Fruit fly (Drosophila melanogaster) whole organism, embryonic: ENCODE measurements around the gene mxc.

Source experiments
- BEAF-32 ChIP-seq: fragments of 200-800 bp; sonication (Bioruptor generic); optimal IDR thresholded peaks from 3 replicates; lab custom pipeline; 2017; ENCODE audit warnings: missing biosample characterization, missing genetic modification characterization, mild to moderate bottlenecking, moderate library complexity, missing genetic modification reagents
- CG10147 ChIP-seq: fragments of 200-800 bp; sonication (Bioruptor generic); optimal IDR thresholded peaks from 2 replicates; lab custom pipeline; 2019; ENCODE audit warnings: missing biosample characterization, mild to moderate bottlenecking, missing genetic modification characterization, moderate library complexity
- CG12155 ChIP-seq: fragments of 200-800 bp; sonication (Bioruptor generic); optimal IDR thresholded peaks from 3 replicates; lab custom pipeline; 2016; ENCODE audit warnings: missing biosample characterization, missing genetic modification characterization
- CG12236 ChIP-seq: fragments of 200-800 bp; sonication (Bioruptor generic); optimal IDR thresholded peaks from 2 replicates; lab custom pipeline; 2016; ENCODE audit warnings: missing biosample characterization, missing genetic modification characterization
- CG14050 ChIP-seq: fragments of 200-800 bp; sonication (Bioruptor generic); IDR thresholded peaks from 3 replicates; pipeline ENCODE4 v1.3.6; 2022; ENCODE audit warnings: missing biosample characterization, missing genetic modification characterization
- CG15011 ChIP-seq: fragments of 200-800 bp; sonication (Bioruptor generic); optimal IDR thresholded peaks from 3 replicates; lab custom pipeline; 2018; ENCODE audit warnings: missing biosample characterization, mild to moderate bottlenecking, missing genetic modification characterization
- CG15601 ChIP-seq: fragments of 200-800 bp; sonication (Bioruptor generic); optimal IDR thresholded peaks from 3 replicates; lab custom pipeline; 2019; ENCODE audit warnings: missing biosample characterization, mild to moderate bottlenecking, missing genetic modification characterization, moderate library complexity
- CG18011 ChIP-seq: fragments of 200-800 bp; sonication (Bioruptor generic); optimal IDR thresholded peaks from 2 replicates; lab custom pipeline; 2017; ENCODE audit warnings: missing biosample characterization, missing genetic modification characterization, mild to moderate bottlenecking, moderate library complexity, missing genotype
- CG2116 ChIP-seq: fragments of 200-800 bp; sonication (Bioruptor generic); optimal IDR thresholded peaks from 3 replicates; lab custom pipeline; 2018; ENCODE audit warnings: missing biosample characterization, mild to moderate bottlenecking, missing genetic modification characterization
- CG2875 ChIP-seq: fragments of 200-800 bp; sonication (Bioruptor generic); optimal IDR thresholded peaks from 2 replicates; lab custom pipeline; 2017; ENCODE audit warnings: missing biosample characterization, mild to moderate bottlenecking, missing genetic modification characterization, missing genetic modification reagents
- CG30020 ChIP-seq: fragments of 200-800 bp; optimal IDR thresholded peaks from 2 replicates; lab custom pipeline; 2019; ENCODE audit warnings: missing biosample characterization, mild to moderate bottlenecking, missing genetic modification characterization, moderate library complexity
- CG34376 ChIP-seq: fragments of 200-800 bp; sonication (Bioruptor generic); optimal IDR thresholded peaks from 2 replicates; lab custom pipeline; 2018; ENCODE audit warnings: missing biosample characterization, mild to moderate bottlenecking, missing genetic modification characterization
- CG3995 ChIP-seq: fragments of 200-800 bp; sonication (Bioruptor generic); optimal IDR thresholded peaks from 3 replicates; lab custom pipeline; 2016; ENCODE audit warnings: missing biosample characterization, missing genetic modification characterization
- CG4617 ChIP-seq: fragments of 200-800 bp; sonication (Bioruptor generic); optimal IDR thresholded peaks from 3 replicates; lab custom pipeline; 2016; ENCODE audit warnings: missing biosample characterization, missing genetic modification characterization, borderline replicate concordance
- CG6254 ChIP-seq: fragments of 200-800 bp; sonication (Bioruptor generic); optimal IDR thresholded peaks from 3 replicates; lab custom pipeline; 2017; ENCODE audit warnings: mild to moderate bottlenecking, missing biosample characterization, missing genetic modification reagents, missing genetic modification characterization
- CG6854 ChIP-seq: fragments of 200-800 bp; sonication (Bioruptor generic); optimal IDR thresholded peaks from 3 replicates; lab custom pipeline; 2017; ENCODE audit warnings: missing biosample characterization, mild to moderate bottlenecking, missing genetic modification characterization
- CG7372 ChIP-seq: fragments of 200-800 bp; sonication (Bioruptor generic); IDR thresholded peaks from 2 replicates; pipeline ENCODE4 v1.3.6; 2022; ENCODE audit warnings: missing biosample characterization, missing genetic modification characterization
- CG8924 ChIP-seq: fragments of 200-800 bp; optimal IDR thresholded peaks from 3 replicates; lab custom pipeline; 2019; ENCODE audit warnings: missing biosample characterization, mild to moderate bottlenecking, missing genetic modification characterization, moderate library complexity
- CG9797 ChIP-seq: fragments of 200-800 bp; sonication (Bioruptor generic); optimal IDR thresholded peaks from 3 replicates; lab custom pipeline; 2018; ENCODE audit warnings: missing biosample characterization, mild to moderate bottlenecking, missing genetic modification characterization
- CG9817 ChIP-seq: fragments of 200-800 bp; sonication (Bioruptor generic); optimal IDR thresholded peaks from 2 replicates; lab custom pipeline; 2018; ENCODE audit warnings: missing biosample characterization, mild to moderate bottlenecking, missing genetic modification characterization, moderate library complexity
- E2f2 ChIP-seq: fragments of 200-800 bp; sonication (Bioruptor generic); IDR thresholded peaks from 2 replicates; pipeline ENCODE4 v1.3.6; 2022; ENCODE audit warnings: missing biosample characterization, missing genetic modification characterization
- Eip74EF ChIP-seq, 2 experiments: fragments of 200-800 bp in 1 of 2; fragments of >200 bp in 1 of 2; sonication (Bioruptor generic) in 1 of 2; optimal IDR thresholded peaks; 2 replicates each; lab custom pipeline; 2017 to 2019; ENCODE audit warnings: missing biosample characterization in 2 of 2, missing genetic modification characterization in 2 of 2, mild to moderate bottlenecking in 1 of 2, moderate library complexity in 1 of 2
- Elba2 ChIP-seq: fragments of 200-800 bp; sonication (Bioruptor generic); optimal IDR thresholded peaks from 3 replicates; lab custom pipeline; 2016; ENCODE audit warnings: missing biosample characterization, missing genetic modification characterization
- H2.0 ChIP-seq: fragments of 200-800 bp; sonication (Bioruptor generic); IDR thresholded peaks from 2 replicates; pipeline ENCODE4 v1.3.6; 2022; ENCODE audit warnings: missing biosample characterization, missing genetic modification characterization
- HLH4C ChIP-seq: fragments of 200-800 bp; sonication (Bioruptor generic); IDR thresholded peaks from 3 replicates; pipeline ENCODE4 v1.3.6; 2022; ENCODE audit warnings: missing biosample characterization, missing genetic modification characterization; ENCODE audit not compliant: partially characterized antibody
- HmgZ ChIP-seq: fragments of 200-800 bp; sonication (Bioruptor generic); optimal IDR thresholded peaks from 2 replicates; lab custom pipeline; 2018; ENCODE audit warnings: missing biosample characterization, mild to moderate bottlenecking, missing genetic modification characterization
- Hr78 ChIP-seq, 2 experiments: fragments of 200-800 bp in 1 of 2; fragments of >200 bp in 1 of 2; sonication (Bioruptor generic) in 1 of 2; optimal IDR thresholded peaks; 2 replicates each; lab custom pipeline; 2017 to 2019; ENCODE audit warnings: missing biosample characterization in 2 of 2, missing genetic modification characterization in 2 of 2, mild to moderate bottlenecking in 1 of 2, moderate library complexity in 1 of 2
- Med ChIP-seq: fragments of 200-800 bp; sonication (Bioruptor generic); peaks from one replicate; lab custom pipeline; 2016; ENCODE audit warnings: missing biosample characterization, missing genetic modification characterization, mild to moderate bottlenecking, inconsistent platforms, moderate library complexity
- Optix ChIP-seq: fragments of 200-800 bp; sonication (Bioruptor generic); IDR thresholded peaks from 3 replicates; pipeline ENCODE4 v1.3.6; 2022; ENCODE audit warnings: missing biosample characterization, missing genetic modification characterization
- Scr ChIP-seq: fragments of 200-800 bp; sonication (Bioruptor generic); IDR thresholded peaks from 2 replicates; pipeline ENCODE4 v1.3.6; 2022; ENCODE audit warnings: missing biosample characterization, missing genetic modification characterization; ENCODE audit not compliant: partially characterized antibody
- Sin3A ChIP-seq: fragments of >200 bp; optimal IDR thresholded peaks from 2 replicates; lab custom pipeline; 2018
- Vsx1 ChIP-seq: fragments of 200-800 bp; sonication (Bioruptor generic); optimal IDR thresholded peaks from 2 replicates; lab custom pipeline; 2017; ENCODE audit warnings: missing biosample characterization, mild to moderate bottlenecking, missing genetic modification characterization, missing genetic modification reagents
- YL-1 ChIP-seq: fragments of 200-800 bp; sonication (Bioruptor generic); optimal IDR thresholded peaks from 3 replicates; lab custom pipeline; 2017; ENCODE audit warnings: missing biosample characterization, mild to moderate bottlenecking, missing genetic modification characterization
- amos ChIP-seq: fragments of 200-800 bp; sonication (Bioruptor generic); IDR thresholded peaks from 2 replicates; pipeline ENCODE4 v1.3.6; 2022; ENCODE audit warnings: missing biosample characterization, missing genetic modification characterization; ENCODE audit not compliant: partially characterized antibody
- ase ChIP-seq: fragments of 200-800 bp; sonication (Bioruptor generic); IDR thresholded peaks from 3 replicates; pipeline ENCODE4 v1.3.6; 2022; ENCODE audit warnings: missing biosample characterization, missing genetic modification characterization
- ci ChIP-seq: fragments of 200-800 bp; sonication (Bioruptor generic); IDR thresholded peaks from 3 replicates; pipeline ENCODE4 v1.3.6; 2022; ENCODE audit warnings: missing biosample characterization, missing genetic modification characterization
- crol ChIP-seq: fragments of 200-800 bp; sonication (Bioruptor generic); IDR thresholded peaks from 2 replicates; pipeline ENCODE4 v1.3.6; 2022; ENCODE audit warnings: missing biosample characterization, missing genetic modification characterization
- crp ChIP-seq, 2 experiments: fragments of 200-800 bp; sonication (Bioruptor generic); optimal IDR thresholded peaks; 2 replicates in 1 of 2; 3 replicates in 1 of 2; lab custom pipeline; 2017; ENCODE audit warnings: missing biosample characterization in 2 of 2, missing genetic modification characterization in 2 of 2, mild to moderate bottlenecking in 1 of 2, moderate library complexity in 1 of 2
- fu2 ChIP-seq: fragments of 200-800 bp; sonication (Bioruptor generic); optimal IDR thresholded peaks from 2 replicates; lab custom pipeline; 2016; ENCODE audit warnings: missing biosample characterization, missing genetic modification characterization
- gfzf ChIP-seq: fragments of 200-800 bp; sonication (Bioruptor generic); optimal IDR thresholded peaks from 2 replicates; lab custom pipeline; 2016; ENCODE audit warnings: missing biosample characterization, mild to moderate bottlenecking, missing genetic modification characterization, moderate library complexity
- gsb ChIP-seq: fragments of 200-800 bp; sonication (Bioruptor generic); IDR thresholded peaks from 2 replicates; pipeline ENCODE4 v1.3.6; 2022; ENCODE audit warnings: missing biosample characterization, missing genetic modification characterization
- hbn ChIP-seq: fragments of 200-800 bp; sonication (Bioruptor generic); IDR thresholded peaks from 2 replicates; pipeline ENCODE4 v1.3.6; 2022; ENCODE audit warnings: missing biosample characterization, missing genetic modification characterization; ENCODE audit not compliant: partially characterized antibody
- nerfin-1 ChIP-seq: fragments of 200-800 bp; sonication (Bioruptor generic); optimal IDR thresholded peaks from 3 replicates; lab custom pipeline; 2019; ENCODE audit warnings: missing biosample characterization, mild to moderate bottlenecking, missing genetic modification characterization, moderate library complexity
- sens ChIP-seq: fragments of 200-800 bp; sonication (Bioruptor generic); peaks from one replicate; lab custom pipeline; 2016; ENCODE audit warnings: missing biosample characterization, missing genetic modification characterization
- slp2 ChIP-seq: fragments of 200-800 bp; sonication (Bioruptor generic); optimal IDR thresholded peaks from 2 replicates; lab custom pipeline; 2016; ENCODE audit warnings: missing biosample characterization, missing genetic modification characterization
- sug ChIP-seq: fragments of 200-800 bp; optimal IDR thresholded peaks from 2 replicates; lab custom pipeline; 2019; ENCODE audit warnings: missing biosample characterization, mild to moderate bottlenecking, missing genetic modification characterization, moderate library complexity
- unc-4 ChIP-seq: fragments of 200-800 bp; sonication (Bioruptor generic); IDR thresholded peaks from 2 replicates; pipeline ENCODE4 v1.3.6; 2022; ENCODE audit warnings: missing biosample characterization, missing genetic modification characterization; ENCODE audit not compliant: partially characterized antibody

The mxc gene

dm6 chrX:9247171-9247783 is 4.0 kb upstream of the mxc start, which contains the start of the genes amx and Dsor1 (continued):
- TF ChIP-seq crp (GFP tag; optimal IDR thresholded peaks at IDR 0.05; lab: Kevin White, UChicago) (peak in 1 of 2 experiments; percentile 56), CG3995 (GFP tag; lab: Kevin White, UChicago) (peak; percentile 37), unc-4 (GFP tag; lab: Robert Waterston, UW) (no peak), BEAF-32 (GFP tag; lab: Kevin White, UChicago) (peak; percentile 39), gfzf (peak; percentile 87), CG4617 (GFP tag; lab: Kevin White, UChicago) (peak; percentile 62), HmgZ (tag; lab: Kevin White, UChicago) (peak; percentile 9), ase (GFP tag; lab: Robert Waterston, UW) (no peak), sug (tag; lab: Kevin White, UChicago) (peak; percentile 5), crol (peak; percentile 99), gsb (GFP tag; lab: Robert Waterston, UW) (no peak), sens (GFP tag; lab: Kevin White, UChicago) (peak; percentile 72), CG18011 (no peak), CG2116 (GFP tag; lab: Kevin White, UChicago) (peak; percentile 31), slp2 (GFP tag; lab: Kevin White, UChicago) (no peak), nerfin-1 (tag; lab: Kevin White, UChicago) (peak; percentile 36), CG12236 (no peak), CG7372 (GFP tag; lab: Robert Waterston, UW) (no peak), Sin3A (lab: Kevin White, UChicago) (peak; percentile 52), fu2 (GFP tag; lab: Kevin White, UChicago) (no peak), CG9797 (GFP tag; lab: Kevin White, UChicago) (peak; percentile 77), Med (GFP tag; lab: Kevin White, UChicago) (peak; percentile 57), Scr (peak; percentile 33; the same call in 1 of the 2 replicates), Elba2 (GFP tag; lab: Kevin White, UChicago) (peak; percentile 7), E2f2 (GFP tag; lab: Robert Waterston, UW) (peak; percentile 24; the same call in 1 of the 2 replicates), CG30020 (tag; lab: Kevin White, UChicago) (peak; percentile 7), YL-1 (GFP tag; lab: Kevin White, UChicago) (peak; percentile 43)

- no peak for TF ChIP-seq CG12155
- TF ChIP-seq Hr78 (GFP tag; optimal IDR thresholded peaks at IDR 0.05; lab: Kevin White, UChicago) = no peak
Measured at dm6 chrX:9236485-9236884, 6.8 kb downstream of the mxc start, which contains the start of gene Ir8a. TSS of gene Ir8a (minus strand) at chrX:9236585.

dm6 chrX:9232199-9232598 is 11.1 kb downstream of the mxc start, which contains the start of gene CG12121:
TSS of gene CG12121 (minus strand) at chrX:9232378.
- TF ChIP-seq Optix (GFP tag; lab: Robert Waterston, UW) (no peak), CG6854 (no peak), Vsx1 (GFP tag; lab: Kevin White, UChicago) (no peak), Eip74EF (GFP tag; optimal IDR thresholded peaks at IDR 0.05; lab: Kevin White, UChicago) (no peak), CG8924 (tag; lab: Kevin White, UChicago) (no peak), hbn (GFP tag; lab: Robert Waterston, UW) (peak; percentile 53; the same call in 1 of the 2 replicates), HLH4C (GFP tag; lab: Robert Waterston, UW) (peak; percentile 79), CG15011 (GFP tag; lab: Kevin White, UChicago) (no peak), CG15601 (no peak), CG10147 (GFP tag; lab: Kevin White, UChicago) (no peak), CG34376 (GFP tag; lab: Kevin White, UChicago) (no peak), CG9817 (tag; lab: Kevin White, UChicago) (no peak), CG2875 (GFP tag; lab: Kevin White, UChicago) (no peak), ci (GFP tag; lab: Robert Waterston, UW) (no peak), amos (GFP tag; lab: Robert Waterston, UW) (peak; percentile 75; the same call in 1 of the 2 replicates), CG6254 (GFP tag; lab: Kevin White, UChicago) (no peak), H2.0 (GFP tag; lab: Robert Waterston, UW) (no peak), CG14050 (GFP tag; lab: Robert Waterston, UW) (no peak)
